Worm (Caenorhabditis elegans) whole organism, L4 larva: ENCODE data around the gene C47G2.3.

Experiments used
- F26F4.8 ChIP-seq: fragments of 200-800 bp; sonication (Bioruptor generic); conservative IDR thresholded peaks from 2 replicates; pipeline ENCODE4 v1.3.6; 2022; ENCODE audit warnings: missing genetic modification characterization, missing compliant biosample characterization
- F37D6.2 ChIP-seq: sonication (generic microtip); optimal IDR thresholded peaks from 2 replicates; lab custom pipeline; 2016; ENCODE audit warnings: mild to moderate bottlenecking, missing genetic modification characterization, missing compliant biosample characterization
- T26A8.4 ChIP-seq: fragments of 200-800 bp; sonication (Bioruptor generic); IDR thresholded peaks from 2 replicates; pipeline ENCODE4 v1.3.6; 2022; ENCODE audit warnings: missing genetic modification characterization, missing compliant biosample characterization
- Y48G9A.11 ChIP-seq: fragments of 200-800 bp; sonication (Bioruptor generic); IDR thresholded peaks from 2 replicates; pipeline ENCODE4 v1.3.6; 2022; ENCODE audit warnings: missing genetic modification reagents, missing genetic modification characterization, missing compliant biosample characterization
- Y75B8A.6 ChIP-seq: fragments of 200-800 bp; sonication (Bioruptor generic); IDR thresholded peaks from 2 replicates; pipeline ENCODE4 v1.3.6; 2022; ENCODE audit warnings: missing genetic modification reagents, missing genetic modification characterization, missing compliant biosample characterization
- ZK337.2 ChIP-seq: fragments of 200-800 bp; sonication (Bioruptor generic); IDR thresholded peaks from 2 replicates; pipeline ENCODE4 v1.3.6; 2022; ENCODE audit warnings: missing genetic modification reagents, missing genetic modification characterization, missing compliant biosample characterization
- ZK546.5 ChIP-seq, 2 experiments: sonication (generic microtip); optimal IDR thresholded peaks; 2 replicates each; lab custom pipeline; 2017; ENCODE audit warnings: missing biosample characterization in 2 of 2, missing genetic modification characterization in 2 of 2
- arid-1 ChIP-seq: fragments of 200-800 bp; sonication (Bioruptor generic); conservative IDR thresholded peaks from 2 replicates; pipeline ENCODE4 v1.3.6; 2022; ENCODE audit warnings: missing genetic modification reagents, missing genetic modification characterization, missing compliant biosample characterization
- ceh-20 ChIP-seq: fragments of 200-800 bp; sonication (Bioruptor generic); IDR thresholded peaks from 2 replicates; pipeline ENCODE4 v1.3.6; 2022; ENCODE audit warnings: missing genetic modification reagents, missing genetic modification characterization, missing compliant biosample characterization
- ceh-28 ChIP-seq: fragments of 150-350 bp; optimal IDR thresholded peaks from 2 replicates; lab custom pipeline; 2014; ENCODE audit warnings: missing biosample characterization, missing genetic modification reagents, missing genetic modification characterization
- ceh-44 ChIP-seq: fragments of 200-800 bp; sonication (Bioruptor generic); IDR thresholded peaks from 2 replicates; pipeline ENCODE4 v1.3.6; 2022; ENCODE audit warnings: missing genetic modification reagents, missing genetic modification characterization, missing compliant biosample characterization
- ctbp-1 ChIP-seq: fragments of 200-800 bp; sonication (Bioruptor generic); IDR thresholded peaks from 2 replicates; pipeline ENCODE4 v1.3.6; 2022; ENCODE audit warnings: missing genetic modification reagents, missing genetic modification characterization, missing compliant biosample characterization
- daf-12 ChIP-seq: fragments of 150-350 bp; optimal IDR thresholded peaks from 2 replicates; lab custom pipeline; 2014; ENCODE audit warnings: missing biosample characterization, missing genetic modification reagents, missing genetic modification characterization
- daf-16 ChIP-seq, 3 experiments: sonication (generic microtip); optimal IDR thresholded peaks; 2 replicates each; lab custom pipeline; 2016 to 2017; ENCODE audit warnings: missing genetic modification characterization in 3 of 3, missing genetic modification reagents in 3 of 3, mild to moderate bottlenecking in 2 of 3, missing compliant biosample characterization in 2 of 3, missing biosample characterization in 1 of 3, moderate library complexity in 1 of 3
- daf-8 ChIP-seq: fragments of 200-800 bp; sonication (Bioruptor generic); IDR thresholded peaks from 2 replicates; pipeline ENCODE4 v1.3.6; 2022; ENCODE audit warnings: missing genetic modification characterization, missing compliant biosample characterization
- duxl-1 ChIP-seq: sonication (generic microtip); optimal IDR thresholded peaks from 2 replicates; lab custom pipeline; 2016; ENCODE audit warnings: mild to moderate bottlenecking, missing genetic modification characterization, moderate library complexity, missing compliant biosample characterization; ENCODE audit not compliant: poor library complexity
- egl-27 ChIP-seq: sonication (generic microtip); optimal IDR thresholded peaks from 3 replicates; lab custom pipeline; 2017; ENCODE audit warnings: missing biosample characterization, missing genetic modification reagents, missing genetic modification characterization
- egl-43 ChIP-seq: fragments of 200-800 bp; sonication (Bioruptor generic); IDR thresholded peaks from 2 replicates; pipeline ENCODE4 v1.3.6; 2022; ENCODE audit warnings: missing genetic modification reagents, missing genetic modification characterization, missing compliant biosample characterization
- fkh-10 ChIP-seq: fragments of 150-350 bp; optimal IDR thresholded peaks from 2 replicates; lab custom pipeline; 2014; ENCODE audit warnings: missing biosample characterization, missing genetic modification reagents, missing genetic modification characterization
- hlh-30 ChIP-seq: sonication (generic microtip); optimal IDR thresholded peaks from 2 replicates; lab custom pipeline; 2017; ENCODE audit warnings: antibody characterized with exemption, mild to moderate bottlenecking, missing genetic modification characterization, missing compliant biosample characterization; ENCODE audit not compliant: insufficient read depth
- lin-29 ChIP-seq: fragments of 200-800 bp; sonication (Bioruptor generic); IDR thresholded peaks from 2 replicates; pipeline ENCODE4 v1.3.6; 2022; ENCODE audit warnings: missing genetic modification reagents, missing genetic modification characterization, missing compliant biosample characterization
- lin-38 ChIP-seq: fragments of 200-800 bp; sonication (Bioruptor generic); IDR thresholded peaks from 2 replicates; pipeline ENCODE4 v1.3.6; 2022; ENCODE audit warnings: missing genetic modification reagents, missing genetic modification characterization, missing compliant biosample characterization
- lsy-2 ChIP-seq, 2 experiments: fragments of 150-350 bp in 1 of 2; sonication (generic microtip) in 1 of 2; optimal IDR thresholded peaks; 2 replicates each; lab custom pipeline; 2014 to 2017; ENCODE audit warnings: missing biosample characterization in 2 of 2, missing genetic modification characterization in 2 of 2
- mdl-1 ChIP-seq, 2 experiments: fragments of 150-350 bp in 1 of 2; sonication (generic microtip) in 1 of 2; optimal IDR thresholded peaks; 2 replicates each; lab custom pipeline; 2014 to 2017; ENCODE audit warnings: missing biosample characterization in 2 of 2, missing genetic modification characterization in 2 of 2
- mxl-2 ChIP-seq: fragments of 200-800 bp; sonication (Bioruptor generic); conservative IDR thresholded peaks from 2 replicates; pipeline ENCODE4 v1.3.6; 2022; ENCODE audit warnings: missing genetic modification reagents, missing genetic modification characterization, missing compliant biosample characterization
- mxl-3 ChIP-seq: fragments of 200-800 bp; sonication (Bioruptor generic); optimal IDR thresholded peaks from 2 replicates; lab custom pipeline; 2018; ENCODE audit warnings: mild to moderate bottlenecking, missing genetic modification characterization, missing compliant biosample characterization
- nhr-10 ChIP-seq: fragments of 150-350 bp; optimal IDR thresholded peaks from 2 replicates; lab custom pipeline; 2014; ENCODE audit warnings: missing biosample characterization, missing genetic modification characterization
- nhr-48 ChIP-seq: sonication (generic microtip); optimal IDR thresholded peaks from 2 replicates; lab custom pipeline; 2016; ENCODE audit warnings: mild to moderate bottlenecking, missing genetic modification characterization, missing compliant biosample characterization
- nhr-6 ChIP-seq: fragments of 150-350 bp; optimal IDR thresholded peaks from 2 replicates; lab custom pipeline; 2014; ENCODE audit warnings: missing biosample characterization, missing genetic modification characterization
- nhr-76 ChIP-seq: fragments of 150-350 bp; optimal IDR thresholded peaks from 2 replicates; lab custom pipeline; 2014; ENCODE audit warnings: missing biosample characterization, missing genetic modification characterization
- pha-4 ChIP-seq, 2 experiments: fragments of 150-350 bp in 1 of 2; fragments of 200-800 bp in 1 of 2; sonication (Bioruptor generic) in 1 of 2; IDR thresholded peaks in 1 of 2; optimal IDR thresholded peaks in 1 of 2; 2 replicates each; pipeline versions ENCODE4 v1.3.6 to Lab custom; 2014 to 2022; ENCODE audit warnings: missing genetic modification characterization in 2 of 2, missing genetic modification reagents in 2 of 2, missing biosample characterization in 1 of 2, missing compliant biosample characterization in 1 of 2
- php-3 ChIP-seq: fragments of 200-800 bp; sonication (Bioruptor generic); IDR thresholded peaks from 2 replicates; pipeline ENCODE4 v1.3.6; 2022; ENCODE audit warnings: missing genetic modification reagents, missing genetic modification characterization, missing compliant biosample characterization
- rbr-2 ChIP-seq: sonication (generic microtip); optimal IDR thresholded peaks from 2 replicates; lab custom pipeline; 2016; ENCODE audit warnings: missing genotype, missing genetic modification characterization, missing compliant biosample characterization
- skn-1 ChIP-seq: fragments of 150-350 bp; optimal IDR thresholded peaks from 2 replicates; lab custom pipeline; 2014; ENCODE audit warnings: missing biosample characterization, missing genetic modification characterization
- snpc-4 ChIP-seq: fragments of 150-350 bp; optimal IDR thresholded peaks from 2 replicates; lab custom pipeline; 2014; ENCODE audit warnings: missing biosample characterization, missing genetic modification characterization
- spr-1 ChIP-seq: sonication (generic microtip); optimal IDR thresholded peaks from 2 replicates; lab custom pipeline; 2016; ENCODE audit warnings: mild to moderate bottlenecking, missing genetic modification characterization, missing compliant biosample characterization
- tag-97 ChIP-seq: fragments of 200-800 bp; sonication (Bioruptor generic); IDR thresholded peaks from 2 replicates; pipeline ENCODE4 v1.3.6; 2022; ENCODE audit warnings: missing genetic modification characterization, missing compliant biosample characterization
- unc-130 ChIP-seq: sonication (generic microtip); optimal IDR thresholded peaks from 2 replicates; lab custom pipeline; 2016; ENCODE audit warnings: missing genetic modification reagents, missing genetic modification characterization, missing compliant biosample characterization
- unc-62 ChIP-seq, 3 experiments: fragments of 150-350 bp in 1 of 3; sonication (generic microtip); optimal IDR thresholded peaks in 2 of 3; peaks in 1 of 3; 1 replicate in 1 of 3; 2 replicates in 2 of 3; lab custom pipeline; 2014 to 2017; ENCODE audit warnings: missing biosample characterization in 3 of 3, missing genetic modification characterization in 3 of 3, missing genetic modification reagents in 3 of 3, missing genotype in 1 of 3
- vab-7 ChIP-seq: fragments of 200-800 bp; sonication (Bioruptor generic); IDR thresholded peaks from 2 replicates; pipeline ENCODE4 v1.3.6; 2022; ENCODE audit warnings: missing genetic modification reagents, missing genetic modification characterization, missing compliant biosample characterization
- zfp-3 ChIP-seq: fragments of 200-800 bp; sonication (Bioruptor generic); conservative IDR thresholded peaks from 2 replicates; pipeline ENCODE4 v1.3.6; 2022; ENCODE audit warnings: missing genetic modification reagents, missing genetic modification characterization, missing compliant biosample characterization

Gene C47G2.3

ce11 chrII:11305627-11306449 lies 15.9 kb upstream of the C47G2.3 start, which contains the start of gene rsf-1 (continued):
- peak; percentile 58; the same call in 1 of the 2 replicates for TF ChIP-seq arid-1 (GFP tag; lab: Robert Waterston, UW)
- no peak for TF ChIP-seq daf-8 (GFP tag; lab: Robert Waterston, UW)
- no peak for TF ChIP-seq nhr-10 (tag; lab: Kevin White, UChicago)
- TF ChIP-seq egl-43 (GFP tag; lab: Robert Waterston, UW): no peak
- TF ChIP-seq zfp-3: no peak
- no peak for TF ChIP-seq F26F4.8
- TF ChIP-seq tag-97: no peak
- TF ChIP-seq lsy-2 (tag; optimal IDR thresholded peaks at IDR 0.05; lab: Kevin White, UChicago): peak in 1 of 2 experiments; percentile 41
- TF ChIP-seq unc-62 (GFP tag; optimal IDR thresholded peaks at IDR 0.05 in 1 of 2; lab: Kevin White, UChicago): peak in 1 of 2 experiments; percentile 60
- no peak for TF ChIP-seq unc-62 (tag; optimal IDR thresholded peaks at IDR 0.05; lab: Kevin White, UChicago)
- TF ChIP-seq nhr-76 (tag; lab: Kevin White, UChicago): no peak
- TF ChIP-seq F37D6.2 (tag; lab: Kevin White, UChicago): no peak
- no peak for TF ChIP-seq nhr-48 (tag; lab: Kevin White, UChicago)
- TF ChIP-seq Y75B8A.6 (GFP tag; lab: Robert Waterston, UW): no peak
- no peak for TF ChIP-seq lin-29 (GFP tag; lab: Robert Waterston, UW)
- TF ChIP-seq hlh-30 (tag; lab: Kevin White, UChicago): peak; percentile 16
- no peak for TF ChIP-seq ZK546.5 (tag; optimal IDR thresholded peaks at IDR 0.05; lab: Kevin White, UChicago)

- TF ChIP-seq ZK337.2: no peak
- TF ChIP-seq snpc-4: no peak
- TF ChIP-seq ctbp-1: no peak
- no peak for TF ChIP-seq mxl-3 (GFP tag; lab: Kevin White, UChicago)
- TF ChIP-seq nhr-6 (tag; lab: Kevin White, UChicago): no peak
- no peak for TF ChIP-seq daf-12 (tag; lab: Kevin White, UChicago)
- no peak for TF ChIP-seq skn-1
- peak in 1 of 2 experiments; percentile 78 for TF ChIP-seq unc-62 (GFP tag; optimal IDR thresholded peaks at IDR 0.05 in 1 of 2; lab: Kevin White, UChicago)
- no peak for TF ChIP-seq unc-62 (tag; optimal IDR thresholded peaks at IDR 0.05; lab: Kevin White, UChicago)
- TF ChIP-seq lin-29 (GFP tag; lab: Robert Waterston, UW): no peak
- TF ChIP-seq pha-4 (GFP tag; IDR thresholded peaks at IDR 0.05; lab: Robert Waterston, UW): peak; percentile 21; the same call in 1 of the 2 replicates
- TF ChIP-seq pha-4 (tag; optimal IDR thresholded peaks at IDR 0.05; lab: Kevin White, UChicago): no peak
- TF ChIP-seq mdl-1 (tag; optimal IDR thresholded peaks at IDR 0.05; lab: Kevin White, UChicago): no peak
- no peak for TF ChIP-seq ceh-28 (tag; lab: Kevin White, UChicago)
- TF ChIP-seq lin-38 (GFP tag; lab: Robert Waterston, UW): peak; percentile 37; the same call in 1 of the 2 replicates
- no peak for TF ChIP-seq egl-27 (tag; lab: Kevin White, UChicago)
- no peak for TF ChIP-seq daf-8 (GFP tag; lab: Robert Waterston, UW)
- TF ChIP-seq spr-1 (tag; lab: Kevin White, UChicago): no peak
- no peak for TF ChIP-seq mxl-2 (GFP tag; lab: Robert Waterston, UW)
Measured at ce11 chrII:11302591-11302990, 12.6 kb upstream of the C47G2.3 start, which contains the start of gene samp-1. Gene samp-1, plus strand, starts transcription at chrII:11302891.

- no peak for TF ChIP-seq ceh-44
Measured at ce11 chrII:11301059-11301458, 11.1 kb upstream of the C47G2.3 start, which contains the start of gene raga-1. Gene raga-1, plus strand, starts transcription at chrII:11301359.

- TF ChIP-seq unc-130 (GFP tag; lab: Kevin White, UChicago): peak; percentile 59
- TF ChIP-seq lin-29 (GFP tag; lab: Robert Waterston, UW): no peak
- TF ChIP-seq skn-1: no peak
- TF ChIP-seq php-3 (GFP tag; lab: Robert Waterston, UW): no peak
- TF ChIP-seq spr-1 (tag; lab: Kevin White, UChicago): no peak
- TF ChIP-seq fkh-10 (GFP tag; lab: Kevin White, UChicago): no peak
- no peak for TF ChIP-seq rbr-2
- TF ChIP-seq daf-16 (GFP tag; optimal IDR thresholded peaks at IDR 0.05; lab: Kevin White, UChicago): no peak
- TF ChIP-seq daf-16 (tag; optimal IDR thresholded peaks at IDR 0.05; lab: Kevin White, UChicago): peak; percentile 15
- TF ChIP-seq Y48G9A.11 (GFP tag; lab: Robert Waterston, UW): no peak
- no peak for TF ChIP-seq duxl-1 (tag; lab: Kevin White, UChicago)
- no peak for TF ChIP-seq T26A8.4 (GFP tag; lab: Robert Waterston, UW)
- TF ChIP-seq egl-27 (tag; lab: Kevin White, UChicago): no peak
- no peak for TF ChIP-seq vab-7
- TF ChIP-seq ceh-20 (GFP tag; lab: Robert Waterston, UW): no peak
Measured at ce11 chrII:11297217-11297738, 7.3 kb upstream of the C47G2.3 start, which contains the start of gene saps-1. Gene saps-1, plus strand, starts transcription at chrII:11297688.
